Fruit fly (Drosophila melanogaster): ENCODE data around the gene CG46519.
"Not testable (repeated sequence)": the region's sequence is repeated elsewhere in the genome, so short reads cannot be mapped to it uniquely, and the experiment has no call there.

dm6 chrX:22212028-22212427, 19.3 kb upstream of the CG46519 start, which contains the start of gene CG46516:
- not testable (repeated sequence) for TF ChIP-seq cic (GFP tag; optimal IDR thresholded peaks at IDR 0.05); toe (GFP tag; optimal IDR thresholded peaks at IDR 0.05); Crg-1 (GFP tag; optimal IDR thresholded peaks at IDR 0.05); kay (GFP tag; ENCODE audit: borderline replicate concordance); CG14711 (tag; optimal IDR thresholded peaks at IDR 0.05); CG33017 (tag; optimal IDR thresholded peaks at IDR 0.05); tj (GFP tag; optimal IDR thresholded peaks at IDR 0.05); Clk (GFP tag; optimal IDR thresholded peaks at IDR 0.05); CG11617 (GFP tag; optimal IDR thresholded peaks at IDR 0.05); cnc (optimal IDR thresholded peaks at IDR 0.05); Hr96 (GFP tag; optimal IDR thresholded peaks at IDR 0.05); ovo (GFP tag; optimal IDR thresholded peaks at IDR 0.05); CG5204 (GFP tag; optimal IDR thresholded peaks at IDR 0.05)
